Worm (Caenorhabditis elegans) whole organism, L4 larva: ENCODE data around the gene Y43F8B.23.

Experiments
- D1046.2 ChIP-seq: fragments of 200-800 bp; sonication (Bioruptor generic); IDR thresholded peaks from 2 replicates; pipeline ENCODE4 v1.3.6; 2022; ENCODE audit warnings: missing genetic modification characterization, missing compliant biosample characterization
- F10B5.3 ChIP-seq: sonication (generic microtip); optimal IDR thresholded peaks from 2 replicates; lab custom pipeline; 2016; ENCODE audit warnings: mild to moderate bottlenecking, missing genetic modification characterization, missing compliant biosample characterization
- F26F4.8 ChIP-seq: fragments of 200-800 bp; sonication (Bioruptor generic); conservative IDR thresholded peaks from 2 replicates; pipeline ENCODE4 v1.3.6; 2022; ENCODE audit warnings: missing genetic modification characterization, missing compliant biosample characterization
- F37D6.2 ChIP-seq: sonication (generic microtip); optimal IDR thresholded peaks from 2 replicates; lab custom pipeline; 2016; ENCODE audit warnings: mild to moderate bottlenecking, missing genetic modification characterization, missing compliant biosample characterization
- Y48G9A.11 ChIP-seq: fragments of 200-800 bp; sonication (Bioruptor generic); IDR thresholded peaks from 2 replicates; pipeline ENCODE4 v1.3.6; 2022; ENCODE audit warnings: missing genetic modification reagents, missing genetic modification characterization, missing compliant biosample characterization
- Y75B8A.6 ChIP-seq: fragments of 200-800 bp; sonication (Bioruptor generic); IDR thresholded peaks from 2 replicates; pipeline ENCODE4 v1.3.6; 2022; ENCODE audit warnings: missing genetic modification reagents, missing genetic modification characterization, missing compliant biosample characterization
- ZK337.2 ChIP-seq: fragments of 200-800 bp; sonication (Bioruptor generic); IDR thresholded peaks from 2 replicates; pipeline ENCODE4 v1.3.6; 2022; ENCODE audit warnings: missing genetic modification reagents, missing genetic modification characterization, missing compliant biosample characterization
- ZK546.5 ChIP-seq, 2 experiments: sonication (generic microtip); optimal IDR thresholded peaks; 2 replicates each; lab custom pipeline; 2017; ENCODE audit warnings: missing biosample characterization in 2 of 2, missing genetic modification characterization in 2 of 2
- aha-1 ChIP-seq: fragments of 150-350 bp; peaks from one replicate; lab custom pipeline; 2014; ENCODE audit warnings: missing biosample characterization, missing genetic modification characterization
- ama-1 ChIP-seq: fragments of 150-350 bp; optimal IDR thresholded peaks from 2 replicates; lab custom pipeline; 2014; ENCODE audit warnings: inconsistent platforms, mixed read lengths
- attf-4 ChIP-seq: sonication (generic microtip); optimal IDR thresholded peaks from 3 replicates; lab custom pipeline; 2017; ENCODE audit warnings: missing biosample characterization, missing genetic modification characterization
- ceh-20 ChIP-seq: fragments of 200-800 bp; sonication (Bioruptor generic); IDR thresholded peaks from 2 replicates; pipeline ENCODE4 v1.3.6; 2022; ENCODE audit warnings: missing genetic modification reagents, missing genetic modification characterization, missing compliant biosample characterization
- ceh-44 ChIP-seq: fragments of 200-800 bp; sonication (Bioruptor generic); IDR thresholded peaks from 2 replicates; pipeline ENCODE4 v1.3.6; 2022; ENCODE audit warnings: missing genetic modification reagents, missing genetic modification characterization, missing compliant biosample characterization
- ceh-62 ChIP-seq: sonication (generic microtip); optimal IDR thresholded peaks from 2 replicates; lab custom pipeline; 2017; ENCODE audit warnings: missing biosample characterization, missing genetic modification characterization
- cey-2 ChIP-seq: sonication (generic microtip); optimal IDR thresholded peaks from 3 replicates; lab custom pipeline; 2017; ENCODE audit warnings: missing genetic modification characterization, mild to moderate bottlenecking, missing compliant biosample characterization, antibody characterized with exemption, borderline replicate concordance; ENCODE audit not compliant: insufficient read depth
- ctbp-1 ChIP-seq: fragments of 200-800 bp; sonication (Bioruptor generic); IDR thresholded peaks from 2 replicates; pipeline ENCODE4 v1.3.6; 2022; ENCODE audit warnings: missing genetic modification reagents, missing genetic modification characterization, missing compliant biosample characterization
- daf-16 ChIP-seq, 3 experiments: sonication (generic microtip); optimal IDR thresholded peaks; 2 replicates each; lab custom pipeline; 2016 to 2017; ENCODE audit warnings: missing genetic modification characterization in 3 of 3, missing genetic modification reagents in 3 of 3, mild to moderate bottlenecking in 2 of 3, missing compliant biosample characterization in 2 of 3, missing biosample characterization in 1 of 3, moderate library complexity in 1 of 3
- daf-19 ChIP-seq: fragments of 200-800 bp; sonication (Bioruptor generic); conservative IDR thresholded peaks from 2 replicates; pipeline ENCODE4 v1.3.6; 2022; ENCODE audit warnings: missing genetic modification characterization, missing compliant biosample characterization
- dpl-1 ChIP-seq: fragments of 150-350 bp; optimal IDR thresholded peaks from 2 replicates; lab custom pipeline; 2014; ENCODE audit warnings: missing biosample characterization, missing genetic modification reagents, missing genetic modification characterization
- duxl-1 ChIP-seq: sonication (generic microtip); optimal IDR thresholded peaks from 2 replicates; lab custom pipeline; 2016; ENCODE audit warnings: mild to moderate bottlenecking, missing genetic modification characterization, moderate library complexity, missing compliant biosample characterization; ENCODE audit not compliant: poor library complexity
- fkh-10 ChIP-seq: fragments of 150-350 bp; optimal IDR thresholded peaks from 2 replicates; lab custom pipeline; 2014; ENCODE audit warnings: missing biosample characterization, missing genetic modification reagents, missing genetic modification characterization
- lim-7 ChIP-seq: fragments of 200-800 bp; sonication (Bioruptor generic); IDR thresholded peaks from 2 replicates; pipeline ENCODE4 v1.3.6; 2022; ENCODE audit warnings: missing genetic modification characterization, missing compliant biosample characterization
- lsy-2 ChIP-seq, 2 experiments: fragments of 150-350 bp in 1 of 2; sonication (generic microtip) in 1 of 2; optimal IDR thresholded peaks; 2 replicates each; lab custom pipeline; 2014 to 2017; ENCODE audit warnings: missing biosample characterization in 2 of 2, missing genetic modification characterization in 2 of 2
- mdl-1 ChIP-seq, 2 experiments: fragments of 150-350 bp in 1 of 2; sonication (generic microtip) in 1 of 2; optimal IDR thresholded peaks; 2 replicates each; lab custom pipeline; 2014 to 2017; ENCODE audit warnings: missing biosample characterization in 2 of 2, missing genetic modification characterization in 2 of 2
- mdt-29 ChIP-seq: fragments of 200-800 bp; sonication (Bioruptor generic); IDR thresholded peaks from 2 replicates; pipeline ENCODE4 v1.3.6; 2022; ENCODE audit warnings: missing genetic modification reagents, missing genetic modification characterization, missing compliant biosample characterization
- mep-1 ChIP-seq: fragments of 150-350 bp; sonication (generic microtip); optimal IDR thresholded peaks from 3 replicates; lab custom pipeline; 2014; ENCODE audit warnings: missing biosample characterization, missing genetic modification characterization
- mxl-2 ChIP-seq: fragments of 200-800 bp; sonication (Bioruptor generic); conservative IDR thresholded peaks from 2 replicates; pipeline ENCODE4 v1.3.6; 2022; ENCODE audit warnings: missing genetic modification reagents, missing genetic modification characterization, missing compliant biosample characterization
- mxl-3 ChIP-seq: fragments of 200-800 bp; sonication (Bioruptor generic); optimal IDR thresholded peaks from 2 replicates; lab custom pipeline; 2018; ENCODE audit warnings: mild to moderate bottlenecking, missing genetic modification characterization, missing compliant biosample characterization
- nhr-10 ChIP-seq: fragments of 150-350 bp; optimal IDR thresholded peaks from 2 replicates; lab custom pipeline; 2014; ENCODE audit warnings: missing biosample characterization, missing genetic modification characterization
- nhr-28 ChIP-seq: fragments of 150-350 bp; optimal IDR thresholded peaks from 2 replicates; lab custom pipeline; 2014; ENCODE audit warnings: missing biosample characterization, missing genetic modification characterization
- nhr-41 ChIP-seq: fragments of 200-800 bp; sonication (Bioruptor generic); IDR thresholded peaks from 2 replicates; pipeline ENCODE4 v1.3.6; 2022; ENCODE audit warnings: missing genetic modification reagents, missing genetic modification characterization, missing compliant biosample characterization
- nhr-48 ChIP-seq: sonication (generic microtip); optimal IDR thresholded peaks from 2 replicates; lab custom pipeline; 2016; ENCODE audit warnings: mild to moderate bottlenecking, missing genetic modification characterization, missing compliant biosample characterization
- nhr-76 ChIP-seq: fragments of 150-350 bp; optimal IDR thresholded peaks from 2 replicates; lab custom pipeline; 2014; ENCODE audit warnings: missing biosample characterization, missing genetic modification characterization
- php-3 ChIP-seq: fragments of 200-800 bp; sonication (Bioruptor generic); IDR thresholded peaks from 2 replicates; pipeline ENCODE4 v1.3.6; 2022; ENCODE audit warnings: missing genetic modification reagents, missing genetic modification characterization, missing compliant biosample characterization
- pqm-1 ChIP-seq: sonication (generic microtip); optimal IDR thresholded peaks from 2 replicates; lab custom pipeline; 2017; ENCODE audit warnings: missing biosample characterization, missing genetic modification characterization
- rbr-2 ChIP-seq: sonication (generic microtip); optimal IDR thresholded peaks from 2 replicates; lab custom pipeline; 2016; ENCODE audit warnings: missing genotype, missing genetic modification characterization, missing compliant biosample characterization
- saeg-2 ChIP-seq: fragments of 200-800 bp; sonication (Bioruptor generic); IDR thresholded peaks from 2 replicates; pipeline ENCODE4 v1.3.6; 2022; ENCODE audit warnings: missing genetic modification reagents, missing genetic modification characterization, missing compliant biosample characterization
- spr-1 ChIP-seq: sonication (generic microtip); optimal IDR thresholded peaks from 2 replicates; lab custom pipeline; 2016; ENCODE audit warnings: mild to moderate bottlenecking, missing genetic modification characterization, missing compliant biosample characterization
- tra-1 ChIP-seq: fragments of 200-800 bp; sonication (Bioruptor generic); IDR thresholded peaks from 2 replicates; pipeline ENCODE4 v1.3.6; 2022; ENCODE audit warnings: missing genetic modification reagents, missing genetic modification characterization, missing compliant biosample characterization
- unc-39 ChIP-seq: sonication (generic microtip); optimal IDR thresholded peaks from 2 replicates; lab custom pipeline; 2017; ENCODE audit warnings: missing biosample characterization, missing genetic modification characterization
- zfp-3 ChIP-seq: fragments of 200-800 bp; sonication (Bioruptor generic); conservative IDR thresholded peaks from 2 replicates; pipeline ENCODE4 v1.3.6; 2022; ENCODE audit warnings: missing genetic modification reagents, missing genetic modification characterization, missing compliant biosample characterization
- ztf-11 ChIP-seq: fragments of 150-350 bp; optimal IDR thresholded peaks from 2 replicates; lab custom pipeline; 2014; ENCODE audit warnings: missing biosample characterization, missing genetic modification characterization

Gene Y43F8B.23

DNA sequence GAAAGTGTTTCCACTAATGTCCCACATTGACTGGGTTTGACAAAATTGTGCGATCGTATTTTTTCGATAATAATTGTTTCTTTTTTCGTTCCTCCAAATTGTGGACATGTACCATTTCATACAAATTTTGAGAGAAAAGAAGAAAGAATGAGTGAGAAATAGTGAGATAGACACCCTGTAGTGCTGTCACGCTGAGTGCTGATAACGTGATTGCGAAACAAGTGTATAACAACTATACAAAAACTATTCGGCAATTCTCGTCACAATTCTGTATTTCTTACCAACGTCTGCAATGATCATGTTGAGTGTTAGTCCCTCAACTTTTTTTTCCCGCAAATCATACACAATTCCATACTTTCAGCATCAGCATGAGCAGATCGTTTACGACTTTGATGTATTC lies 31.1 kb downstream of the Y43F8B.23 start, which contains the start of gene C25F9.14 (continued):
- TF ChIP-seq mdt-29 (GFP tag; lab: Robert Waterston, UW) (no peak), spr-1 (tag; lab: Kevin White, UChicago) (no peak), daf-19 (GFP tag; lab: Robert Waterston, UW) (no peak), cey-2 (tag; lab: Kevin White, UChicago) (no peak), lsy-2 (tag; optimal IDR thresholded peaks at IDR 0.05; lab: Kevin White, UChicago) (no peak), daf-16 (GFP tag; optimal IDR thresholded peaks at IDR 0.05; lab: Kevin White, UChicago) (no peak), daf-16 (tag; optimal IDR thresholded peaks at IDR 0.05; lab: Kevin White, UChicago) (peak; percentile 17), D1046.2 (GFP tag; lab: Robert Waterston, UW) (no peak), F26F4.8 (no peak), nhr-10 (no peak)
- TF ChIP-seq, all 104 proteins: peak for 7

DNA sequence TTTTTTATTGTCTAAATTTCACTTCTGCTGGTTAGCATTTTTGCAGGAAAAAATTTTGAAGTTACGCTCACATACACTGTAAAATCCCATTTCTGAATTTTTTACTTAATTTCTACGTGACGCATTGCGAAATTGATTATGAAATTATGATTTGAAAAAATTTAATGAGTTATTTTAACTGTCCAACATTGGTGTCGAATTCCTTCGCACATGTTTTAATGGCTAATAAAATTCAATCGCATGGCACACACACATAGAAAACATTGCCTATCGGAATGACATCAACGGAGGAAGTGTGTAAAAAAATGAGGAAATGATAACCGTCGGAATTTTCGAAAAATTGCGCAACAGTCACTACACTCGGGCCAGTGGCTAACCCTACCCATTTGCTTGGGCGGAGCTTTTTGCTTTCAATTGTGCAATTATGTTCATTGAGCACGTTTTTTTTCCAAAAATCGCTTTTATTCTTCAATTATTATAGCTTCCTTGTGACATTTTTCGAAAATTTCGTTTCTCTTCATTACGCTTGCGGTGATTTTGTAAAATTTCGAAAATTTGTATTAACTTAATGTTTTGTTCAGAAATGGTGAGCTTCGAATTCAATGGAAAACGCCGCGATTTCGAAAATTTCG lies 33.5 kb downstream of the Y43F8B.23 start, which contains the start of gene C25F9.16:
C25F9.16 (plus strand) TSS at position 582 of the 632 bp plus-strand sequence.
- TF ChIP-seq lim-7 (GFP tag; lab: Robert Waterston, UW) (no peak), dpl-1 (GFP tag; lab: Kevin White, UChicago) (no peak), ctbp-1 (GFP tag; lab: Robert Waterston, UW) (no peak), nhr-48 (tag; lab: Kevin White, UChicago) (no peak), ama-1 (lab: Kevin White, UChicago) (no peak), pqm-1 (tag; lab: Kevin White, UChicago) (peak; percentile 42), fkh-10 (GFP tag; lab: Kevin White, UChicago) (no peak), mxl-2 (no peak), mdl-1 (tag; optimal IDR thresholded peaks at IDR 0.05; lab: Kevin White, UChicago) (no peak), F10B5.3 (no peak), ceh-44 (GFP tag; lab: Robert Waterston, UW) (no peak), daf-16 (GFP tag; optimal IDR thresholded peaks at IDR 0.05; lab: Kevin White, UChicago) (no peak), daf-16 (tag; optimal IDR thresholded peaks at IDR 0.05; lab: Kevin White, UChicago) (peak; percentile 33), ztf-11 (tag; lab: Kevin White, UChicago) (no peak), mxl-3 (no peak), aha-1 (tag; lab: Kevin White, UChicago) (peak; percentile 72), ceh-20 (0 out of 2 replicates have a peak, but pooled peaks have one; percentile 26), php-3 (GFP tag; lab: Robert Waterston, UW) (peak; percentile 90), Y75B8A.6 (no peak), nhr-28 (peak; percentile 24), rbr-2 (no peak), duxl-1 (tag; lab: Kevin White, UChicago) (no peak), ZK337.2 (GFP tag; lab: Robert Waterston, UW) (no peak), tra-1 (GFP tag; lab: Robert Waterston, UW) (no peak)

DNA sequence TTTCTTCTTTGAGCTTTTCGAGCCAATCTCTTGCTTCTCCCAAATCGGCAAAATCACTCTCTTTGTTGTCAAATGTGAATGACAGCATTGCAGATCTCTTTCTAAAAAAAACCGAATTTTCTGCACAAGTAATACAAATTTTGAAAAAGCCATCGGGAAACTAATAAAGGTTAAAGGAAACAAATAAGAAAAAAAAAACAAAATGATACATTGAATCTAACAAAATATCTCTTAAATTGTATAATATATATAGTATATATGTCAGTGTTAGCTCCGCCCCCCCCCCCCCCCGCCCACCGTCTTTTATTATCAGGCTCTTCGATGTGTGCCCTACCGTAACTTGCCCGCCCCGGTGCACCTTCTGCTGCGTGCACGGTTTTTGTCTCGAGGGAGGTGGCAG lies 34.5 kb downstream of the Y43F8B.23 start, which contains the start of gene C25F9.11:
C25F9.11 (minus strand) TSS at position 101 of the 400 bp plus-strand sequence.
- no peak for TF ChIP-seq fkh-10 (GFP tag; lab: Kevin White, UChicago)
- no peak for TF ChIP-seq dpl-1 (GFP tag; lab: Kevin White, UChicago)
- no peak for TF ChIP-seq saeg-2 (GFP tag; lab: Robert Waterston, UW)
- TF ChIP-seq ctbp-1 (GFP tag; lab: Robert Waterston, UW), result no peak
- no peak for TF ChIP-seq nhr-76 (tag; lab: Kevin White, UChicago)
- no peak for TF ChIP-seq ceh-62 (tag; lab: Kevin White, UChicago)
- no peak for TF ChIP-seq mep-1 (tag; lab: Kevin White, UChicago)
- no peak for TF ChIP-seq duxl-1 (tag; lab: Kevin White, UChicago)
- no peak for TF ChIP-seq zfp-3 (GFP tag; lab: Robert Waterston, UW)
- no peak for TF ChIP-seq ZK546.5 (tag; optimal IDR thresholded peaks at IDR 0.05; lab: Kevin White, UChicago)
- TF ChIP-seq Y48G9A.11 (GFP tag; lab: Robert Waterston, UW), result no peak
- no peak for TF ChIP-seq attf-4 (tag; lab: Kevin White, UChicago)
- TF ChIP-seq F37D6.2 (tag; lab: Kevin White, UChicago), result no peak
- no peak for TF ChIP-seq unc-39 (tag; lab: Kevin White, UChicago)
- no peak for TF ChIP-seq nhr-41 (GFP tag; lab: Robert Waterston, UW)
- no peak for TF ChIP-seq mxl-2
- TF ChIP-seq lim-7 (GFP tag; lab: Robert Waterston, UW), result no peak
